Worm (Caenorhabditis elegans): ENCODE data around the gene sucl-1.

The sucl-1 gene

DNA sequence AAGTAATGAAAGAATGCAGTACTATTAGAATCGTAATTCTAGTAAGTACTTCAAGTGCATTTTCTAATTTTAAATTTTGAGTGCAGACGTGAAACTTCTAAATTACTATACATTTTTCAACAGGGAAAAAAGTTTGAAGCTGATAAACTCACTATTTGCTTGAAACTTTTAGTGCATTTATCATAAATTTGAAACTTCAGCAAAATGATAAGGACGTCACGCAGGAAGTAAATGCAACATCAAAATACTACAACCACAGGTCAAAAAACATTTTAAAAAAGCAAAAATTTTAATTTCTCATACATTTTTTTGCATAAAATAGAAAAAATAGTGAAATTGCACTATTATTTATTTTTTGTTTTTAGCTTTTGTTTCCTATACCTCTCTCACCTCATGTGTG is 14.4 kb upstream of the sucl-1 start:
- no peak for TF ChIP-seq ztf-4 (tag; optimal IDR thresholded peaks at IDR 0.05)
- TF ChIP-seq lin-15B (tag; optimal IDR thresholded peaks at IDR 0.05) = no peak
- peak; percentile 65 for TF ChIP-seq elt-2 (tag; optimal IDR thresholded peaks at IDR 0.05)
- peak; percentile 51 for TF ChIP-seq pqm-1 (tag; optimal IDR thresholded peaks at IDR 0.05)

DNA sequence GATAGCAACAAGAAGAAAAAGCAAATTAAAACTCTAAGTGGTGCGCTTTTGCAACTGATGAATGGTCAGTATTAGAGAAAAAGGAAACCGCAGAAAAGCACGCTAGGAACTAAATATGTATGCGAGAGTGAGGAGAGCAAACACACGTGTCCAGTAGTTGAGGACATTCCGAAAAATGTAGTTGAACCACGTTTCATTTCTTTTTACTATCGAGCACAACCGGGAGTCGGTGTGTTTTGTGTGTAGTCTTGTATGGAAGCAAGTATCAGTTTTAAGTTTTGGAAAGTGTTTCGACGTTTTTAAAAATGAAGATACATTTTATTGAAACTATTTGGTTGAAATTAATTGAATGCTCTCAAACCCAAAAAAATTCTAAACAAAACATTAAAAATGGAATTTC is 13.8 kb upstream of the sucl-1 start, which contains the start of gene C05G5.1:
Gene C05G5.1, minus strand, starts transcription at position 101 of the 400 bp plus-strand sequence.
- TF ChIP-seq lin-39 (tag; optimal IDR thresholded peaks at IDR 0.05) = no peak
- TF ChIP-seq nhr-12 (tag; optimal IDR thresholded peaks at IDR 0.05) = no peak
- no peak for TF ChIP-seq nhr-77 (tag; optimal IDR thresholded peaks at IDR 0.05)
- TF ChIP-seq eor-1 (tag; optimal IDR thresholded peaks at IDR 0.05) = no peak
- no peak for TF ChIP-seq skn-1 (tag; optimal IDR thresholded peaks at IDR 0.05)
- no peak for TF ChIP-seq jun-1 (tag; optimal IDR thresholded peaks at IDR 0.05)
- TF ChIP-seq lsy-12 (tag; optimal IDR thresholded peaks at IDR 0.05) = no peak
- no peak for TF ChIP-seq nhr-67 (tag; optimal IDR thresholded peaks at IDR 0.05)
- TF ChIP-seq sea-2 (GFP tag; optimal IDR thresholded peaks at IDR 0.05) = no peak
- TF ChIP-seq elt-3 (tag; optimal IDR thresholded peaks at IDR 0.05) = no peak
- no peak for TF ChIP-seq egl-5 (tag; optimal IDR thresholded peaks at IDR 0.05)
- TF ChIP-seq nhr-28 (tag; optimal IDR thresholded peaks at IDR 0.05) = no peak
- TF ChIP-seq R02D3.7 (tag; optimal IDR thresholded peaks at IDR 0.05) = no peak

- TF ChIP-seq nhr-23 (tag; optimal IDR thresholded peaks at IDR 0.05) (peak; percentile 27), ceh-82 (tag; optimal IDR thresholded peaks at IDR 0.05) (peak; percentile 45), snpc-4 (tag; optimal IDR thresholded peaks at IDR 0.05) (no peak), tbx-2 (tag; optimal IDR thresholded peaks at IDR 0.05) (peak; percentile 55), nhr-237 (tag; optimal IDR thresholded peaks at IDR 0.05) (no peak), pha-4 (tag; optimal IDR thresholded peaks at IDR 0.05) (peak; percentile 20), nhr-77 (tag; optimal IDR thresholded peaks at IDR 0.05) (no peak), nfya-1 (tag; optimal IDR thresholded peaks at IDR 0.05; ENCODE audit: insufficient read depth) (no peak), ama-1 (optimal IDR thresholded peaks at IDR 0.05) (peak; percentile 13)
Measured at ce11 chrX:14743210-14743609, 10.6 kb upstream of the sucl-1 start.

ce11 chrX:14743780-14744179 is 10.0 kb upstream of the sucl-1 start, which contains the start of gene C05G5.7:
TSS of gene C05G5.7 (minus strand) at chrX:14743780.
- TF ChIP-seq fos-1 (tag; optimal IDR thresholded peaks at IDR 0.05) (no peak), ama-1 (optimal IDR thresholded peaks at IDR 0.05) (peak; percentile 7)

- peak; percentile 82 for TF ChIP-seq snpc-4 (tag; optimal IDR thresholded peaks at IDR 0.05)
- no peak for TF ChIP-seq ZK546.5 (tag; optimal IDR thresholded peaks at IDR 0.05)
- TF ChIP-seq nfya-1 (tag; optimal IDR thresholded peaks at IDR 0.05; ENCODE audit: insufficient read depth) = peak; percentile 62
- no peak for TF ChIP-seq nhr-25 (tag; optimal IDR thresholded peaks at IDR 0.05)
- TF ChIP-seq elt-3 (tag; optimal IDR thresholded peaks at IDR 0.05) = no peak
- TF ChIP-seq unc-39 (tag; optimal IDR thresholded peaks at IDR 0.05) = no peak
- peak; percentile 89 for TF ChIP-seq lin-39 (tag; optimal IDR thresholded peaks at IDR 0.05)
- TF ChIP-seq nhr-76 (tag; optimal IDR thresholded peaks at IDR 0.05) = no peak
- no peak for TF ChIP-seq daf-12 (tag; optimal IDR thresholded peaks at IDR 0.05)
- TF ChIP-seq pha-4 (tag; optimal IDR thresholded peaks at IDR 0.05) = peak; percentile 5
- TF ChIP-seq fkh-10 (GFP tag; optimal IDR thresholded peaks at IDR 0.05) = no peak
- TF ChIP-seq R02D3.7 (tag; optimal IDR thresholded peaks at IDR 0.05) = no peak
- peak; percentile 21 for TF ChIP-seq tbx-2 (tag; optimal IDR thresholded peaks at IDR 0.05)
- TF ChIP-seq mml-1 (tag; optimal IDR thresholded peaks at IDR 0.05) = no peak
- TF ChIP-seq lin-15B (tag; optimal IDR thresholded peaks at IDR 0.05) = peak; percentile 42
- TF ChIP-seq egl-27 (tag; optimal IDR thresholded peaks at IDR 0.05) = no peak
- peak; percentile 39 for TF ChIP-seq pqm-1 (tag; optimal IDR thresholded peaks at IDR 0.05)
- TF ChIP-seq hmg-11 (tag; optimal IDR thresholded peaks at IDR 0.05) = peak; percentile 85
- no peak for TF ChIP-seq nhr-77 (tag; optimal IDR thresholded peaks at IDR 0.05)
- no peak for TF ChIP-seq nhr-28 (tag; optimal IDR thresholded peaks at IDR 0.05)
- no peak for TF ChIP-seq fos-1 (tag; optimal IDR thresholded peaks at IDR 0.05)
- TF ChIP-seq ceh-82 (tag; optimal IDR thresholded peaks at IDR 0.05) = no peak
- TF ChIP-seq jun-1 (tag; optimal IDR thresholded peaks at IDR 0.05) = no peak
- no peak for TF ChIP-seq elt-1 (tag; optimal IDR thresholded peaks at IDR 0.05)
- TF ChIP-seq nhr-12 (tag; optimal IDR thresholded peaks at IDR 0.05) = no peak
- TF ChIP-seq elt-2 (tag; optimal IDR thresholded peaks at IDR 0.05) = peak; percentile 15
Measured at ce11 chrX:14744496-14744895, 9.3 kb upstream of the sucl-1 start.
